Worm (Caenorhabditis elegans): ENCODE measurements around the gene Y110A2AL.1.

ce11 chrII:2843088-2843487 is 31.8 kb upstream of the Y110A2AL.1 start, which contains the start of gene Y110A2AL.7:
- no peak for TF ChIP-seq ceh-82 (tag; optimal IDR thresholded peaks at IDR 0.05)
- TF ChIP-seq nhr-19 (GFP tag; conservative IDR thresholded peaks at IDR 0.05) = no peak
- no peak for TF ChIP-seq egl-27 (tag; optimal IDR thresholded peaks at IDR 0.05)
- TF ChIP-seq ama-1 (optimal IDR thresholded peaks at IDR 0.05) = no peak
- no peak for TF ChIP-seq skn-1 (tag; optimal IDR thresholded peaks at IDR 0.05)
- TF ChIP-seq nhr-76 (tag; optimal IDR thresholded peaks at IDR 0.05) = no peak
